Fruit fly (Drosophila melanogaster) whole organism, embryonic: ENCODE measurements around the gene CG18765.

ENCODE experiments used
- ATbp ChIP-seq: fragments of 200-800 bp; sonication (Bioruptor generic); optimal IDR thresholded peaks from 2 replicates; lab custom pipeline; 2017; ENCODE audit warnings: missing biosample characterization, mild to moderate bottlenecking, missing genetic modification characterization, missing genetic modification reagents
- Aef1 ChIP-seq: fragments of 200-800 bp; sonication (Bioruptor generic); IDR thresholded peaks from 3 replicates; pipeline ENCODE4 v1.3.6; 2022; ENCODE audit warnings: missing biosample characterization, missing genetic modification characterization
- Atf6 ChIP-seq: fragments of 200-800 bp; sonication (Bioruptor generic); IDR thresholded peaks from 2 replicates; pipeline ENCODE4 v1.3.6; 2022; ENCODE audit warnings: missing biosample characterization, missing genetic modification characterization
- Bgb ChIP-seq: fragments of 200-800 bp; sonication (Bioruptor generic); IDR thresholded peaks from 2 replicates; pipeline ENCODE4 v1.3.6; 2022; ENCODE audit warnings: missing biosample characterization, missing genetic modification characterization; ENCODE audit not compliant: partially characterized antibody
- CG10147 ChIP-seq: fragments of 200-800 bp; sonication (Bioruptor generic); optimal IDR thresholded peaks from 2 replicates; lab custom pipeline; 2019; ENCODE audit warnings: missing biosample characterization, mild to moderate bottlenecking, missing genetic modification characterization, moderate library complexity
- CG10321 ChIP-seq: fragments of 200-800 bp; sonication (Bioruptor generic); IDR thresholded peaks from 2 replicates; pipeline ENCODE4 v1.3.6; 2022; ENCODE audit warnings: missing biosample characterization, missing genetic modification characterization
- CG10462 ChIP-seq: fragments of 200-800 bp; sonication (Bioruptor generic); optimal IDR thresholded peaks from 2 replicates; lab custom pipeline; 2016; ENCODE audit warnings: missing biosample characterization, missing genetic modification characterization
- CG12236 ChIP-seq: fragments of 200-800 bp; sonication (Bioruptor generic); optimal IDR thresholded peaks from 2 replicates; lab custom pipeline; 2016; ENCODE audit warnings: missing biosample characterization, missing genetic modification characterization
- CG12744 ChIP-seq: fragments of 200-800 bp; sonication (Bioruptor generic); optimal IDR thresholded peaks from 2 replicates; lab custom pipeline; 2016; ENCODE audit warnings: missing biosample characterization, missing genetic modification characterization
- CG14441 ChIP-seq: fragments of 200-800 bp; sonication (Bioruptor generic); IDR thresholded peaks from 2 replicates; pipeline ENCODE4 v1.3.6; 2022; ENCODE audit warnings: missing biosample characterization, missing genetic modification characterization
- CG15269 ChIP-seq: fragments of 200-800 bp; sonication (Bioruptor generic); optimal IDR thresholded peaks from 2 replicates; lab custom pipeline; 2018; ENCODE audit warnings: missing biosample characterization, mild to moderate bottlenecking, missing genetic modification characterization, moderate library complexity
- CG17186 ChIP-seq: fragments of 200-800 bp; sonication (Bioruptor generic); optimal IDR thresholded peaks from 3 replicates; lab custom pipeline; 2017; ENCODE audit warnings: missing biosample characterization, missing genetic modification reagents, missing genetic modification characterization
- CG17385 ChIP-seq: fragments of 200-800 bp; sonication (Bioruptor generic); optimal IDR thresholded peaks from 3 replicates; lab custom pipeline; 2018; ENCODE audit warnings: missing biosample characterization, mild to moderate bottlenecking, missing genetic modification characterization
- CG18599 ChIP-seq: fragments of 200-800 bp; sonication (Bioruptor generic); optimal IDR thresholded peaks from 3 replicates; lab custom pipeline; 2017; ENCODE audit warnings: missing biosample characterization, missing genetic modification characterization, mild to moderate bottlenecking, moderate library complexity, missing genetic modification reagents
- CG2889 ChIP-seq: fragments of 200-800 bp; sonication (Bioruptor generic); IDR thresholded peaks from 3 replicates; pipeline ENCODE4 v1.3.6; 2022; ENCODE audit warnings: missing biosample characterization, missing genetic modification characterization
- CG30020 ChIP-seq: fragments of 200-800 bp; optimal IDR thresholded peaks from 2 replicates; lab custom pipeline; 2019; ENCODE audit warnings: missing biosample characterization, mild to moderate bottlenecking, missing genetic modification characterization, moderate library complexity
- CG3163 ChIP-seq: fragments of 200-800 bp; sonication (Bioruptor generic); optimal IDR thresholded peaks from 3 replicates; lab custom pipeline; 2016; ENCODE audit warnings: missing biosample characterization, missing genetic modification characterization
- CG3281 ChIP-seq: fragments of 200-800 bp; sonication (Bioruptor generic); optimal IDR thresholded peaks from 3 replicates; lab custom pipeline; 2017; ENCODE audit warnings: missing biosample characterization, mild to moderate bottlenecking, missing genetic modification characterization
- CG3847 ChIP-seq: fragments of 200-800 bp; sonication (Bioruptor generic); IDR thresholded peaks from 2 replicates; pipeline ENCODE4 v1.3.6; 2022; ENCODE audit warnings: missing biosample characterization, missing genetic modification characterization
- CG42726 ChIP-seq: fragments of 200-800 bp; sonication (Bioruptor generic); IDR thresholded peaks from 2 replicates; pipeline ENCODE4 v1.3.6; 2022; ENCODE audit warnings: missing biosample characterization, missing genetic modification characterization; ENCODE audit not compliant: partially characterized antibody
- CG4820 ChIP-seq: fragments of 200-800 bp; sonication (Bioruptor generic); optimal IDR thresholded peaks from 3 replicates; lab custom pipeline; 2016; ENCODE audit warnings: missing biosample characterization, missing genetic modification characterization
- CG5245 ChIP-seq: fragments of 200-800 bp; sonication (Bioruptor generic); optimal IDR thresholded peaks from 3 replicates; lab custom pipeline; 2016; ENCODE audit warnings: missing biosample characterization, missing genetic modification characterization
- CG6813 ChIP-seq: fragments of 200-800 bp; sonication (Bioruptor generic); optimal IDR thresholded peaks from 2 replicates; lab custom pipeline; 2017; ENCODE audit warnings: missing biosample characterization, missing genetic modification characterization, mild to moderate bottlenecking, moderate library complexity, missing genetic modification reagents
- CG7745 ChIP-seq: fragments of 200-800 bp; sonication (Bioruptor generic); optimal IDR thresholded peaks from 2 replicates; lab custom pipeline; 2018; ENCODE audit warnings: missing biosample characterization, mild to moderate bottlenecking, missing genetic modification characterization, moderate library complexity
- CG7928 ChIP-seq: fragments of 200-800 bp; sonication (Bioruptor generic); optimal IDR thresholded peaks from 2 replicates; lab custom pipeline; 2017; ENCODE audit warnings: missing biosample characterization, mild to moderate bottlenecking, missing genetic modification characterization
- CG9797 ChIP-seq: fragments of 200-800 bp; sonication (Bioruptor generic); optimal IDR thresholded peaks from 3 replicates; lab custom pipeline; 2018; ENCODE audit warnings: missing biosample characterization, mild to moderate bottlenecking, missing genetic modification characterization
- CG9932 ChIP-seq: fragments of 200-800 bp; sonication (Bioruptor generic); IDR thresholded peaks from 2 replicates; pipeline ENCODE4 v1.3.6; 2022; ENCODE audit warnings: missing biosample characterization, missing genetic modification characterization
- CHES-1-like ChIP-seq: fragments of 200-800 bp; sonication (Bioruptor generic); optimal IDR thresholded peaks from 2 replicates; lab custom pipeline; 2016; ENCODE audit warnings: missing biosample characterization, missing genetic modification characterization
- D ChIP-seq, 2 experiments: fragments of 200-800 bp in 1 of 2; fragments of >200 bp in 1 of 2; sonication (Bioruptor generic) in 1 of 2; optimal IDR thresholded peaks; 2 replicates in 1 of 2; 3 replicates in 1 of 2; lab custom pipeline; 2017; ENCODE audit warnings: mild to moderate bottlenecking in 1 of 2, missing biosample characterization in 1 of 2, missing genetic modification characterization in 1 of 2, missing genetic modification reagents in 1 of 2
- H15 ChIP-seq: fragments of 200-800 bp; sonication (Bioruptor generic); IDR thresholded peaks from 3 replicates; pipeline ENCODE4 v1.3.6; 2022; ENCODE audit warnings: missing biosample characterization, missing genetic modification characterization
- Hmx ChIP-seq: fragments of 200-800 bp; sonication (Bioruptor generic); optimal IDR thresholded peaks from 2 replicates; lab custom pipeline; 2016; ENCODE audit warnings: missing biosample characterization, missing genetic modification characterization
- Hsf ChIP-seq: fragments of 200-800 bp; sonication (Bioruptor generic); optimal IDR thresholded peaks from 3 replicates; lab custom pipeline; 2016; ENCODE audit warnings: missing biosample characterization, missing genetic modification characterization
- MTF-1 ChIP-seq: fragments of 200-800 bp; sonication (Bioruptor generic); optimal IDR thresholded peaks from 2 replicates; lab custom pipeline; 2018; ENCODE audit warnings: missing biosample characterization, mild to moderate bottlenecking, missing genetic modification characterization, borderline replicate concordance
- Sry-β ChIP-seq: fragments of 200-800 bp; sonication (Bioruptor generic); optimal IDR thresholded peaks from 2 replicates; lab custom pipeline; 2018; ENCODE audit warnings: missing biosample characterization, mild to moderate bottlenecking, missing genetic modification characterization, moderate library complexity
- br ChIP-seq: fragments of >200 bp; optimal IDR thresholded peaks from 2 replicates; lab custom pipeline; 2017
- cas ChIP-seq: fragments of 200-800 bp; sonication (Bioruptor generic); IDR thresholded peaks from 2 replicates; pipeline ENCODE4 v1.3.6; 2022; ENCODE audit warnings: missing biosample characterization, missing genetic modification characterization
- chm ChIP-seq: fragments of 200-800 bp; sonication (Bioruptor generic); IDR thresholded peaks from 2 replicates; pipeline ENCODE4 v1.3.6; 2022; ENCODE audit warnings: missing biosample characterization, missing genetic modification characterization
- emc ChIP-seq: fragments of 200-800 bp; sonication (Bioruptor generic); optimal IDR thresholded peaks from 2 replicates; lab custom pipeline; 2016; ENCODE audit warnings: missing biosample characterization, missing genetic modification characterization
- ems ChIP-seq: fragments of 200-800 bp; sonication (Bioruptor generic); optimal IDR thresholded peaks from 3 replicates; lab custom pipeline; 2016; ENCODE audit warnings: missing biosample characterization, missing genetic modification characterization
- gce ChIP-seq: fragments of 200-800 bp; sonication (Bioruptor generic); IDR thresholded peaks from 3 replicates; pipeline ENCODE4 v1.3.6; 2022; ENCODE audit warnings: missing biosample characterization, missing genetic modification characterization
- gsb-n ChIP-seq: fragments of 200-800 bp; sonication (Bioruptor generic); optimal IDR thresholded peaks from 3 replicates; lab custom pipeline; 2018; ENCODE audit warnings: missing biosample characterization, mild to moderate bottlenecking, missing genetic modification characterization
- kay ChIP-seq: fragments of 200-800 bp; sonication (Bioruptor generic); optimal IDR thresholded peaks from 2 replicates; lab custom pipeline; 2016; ENCODE audit warnings: missing biosample characterization, missing genetic modification characterization
- lbe ChIP-seq: fragments of 200-800 bp; sonication (Bioruptor generic); optimal IDR thresholded peaks from 2 replicates; lab custom pipeline; 2016; ENCODE audit warnings: missing biosample characterization, mild to moderate bottlenecking, missing genetic modification characterization
- lilli ChIP-seq: fragments of 200-800 bp; sonication (Bioruptor generic); optimal IDR thresholded peaks from 3 replicates; lab custom pipeline; 2016; ENCODE audit warnings: missing biosample characterization, missing genetic modification characterization
- nerfin-2 ChIP-seq: fragments of 200-800 bp; sonication (Bioruptor generic); IDR thresholded peaks from 2 replicates; pipeline ENCODE4 v1.3.6; 2022; ENCODE audit warnings: missing biosample characterization, missing genetic modification characterization; ENCODE audit not compliant: partially characterized antibody
- p53 ChIP-seq: fragments of 200-800 bp; sonication (Bioruptor generic); optimal IDR thresholded peaks from 2 replicates; lab custom pipeline; 2016; ENCODE audit warnings: missing biosample characterization, missing genetic modification characterization
- pfk ChIP-seq: fragments of 200-800 bp; sonication (Bioruptor generic); optimal IDR thresholded peaks from 2 replicates; lab custom pipeline; 2018; ENCODE audit warnings: missing biosample characterization, mild to moderate bottlenecking, missing genetic modification characterization, moderate library complexity
- schlank ChIP-seq: fragments of 200-800 bp; sonication (Bioruptor generic); optimal IDR thresholded peaks from 2 replicates; lab custom pipeline; 2018; ENCODE audit warnings: missing biosample characterization, mild to moderate bottlenecking, missing genetic modification characterization
- seq ChIP-seq: fragments of 200-800 bp; sonication (Bioruptor generic); IDR thresholded peaks from 2 replicates; pipeline ENCODE4 v1.3.6; 2022; ENCODE audit warnings: missing biosample characterization, missing genetic modification characterization
- tio ChIP-seq: fragments of 200-800 bp; sonication (Bioruptor generic); optimal IDR thresholded peaks from 2 replicates; lab custom pipeline; 2017; ENCODE audit warnings: missing biosample characterization, missing genetic modification characterization, inconsistent platforms
- wdn ChIP-seq: fragments of 200-800 bp; sonication (Bioruptor generic); IDR thresholded peaks from 2 replicates; pipeline ENCODE4 v1.3.6; 2022; ENCODE audit warnings: missing biosample characterization, missing genetic modification characterization

Gene CG18765

DNA sequence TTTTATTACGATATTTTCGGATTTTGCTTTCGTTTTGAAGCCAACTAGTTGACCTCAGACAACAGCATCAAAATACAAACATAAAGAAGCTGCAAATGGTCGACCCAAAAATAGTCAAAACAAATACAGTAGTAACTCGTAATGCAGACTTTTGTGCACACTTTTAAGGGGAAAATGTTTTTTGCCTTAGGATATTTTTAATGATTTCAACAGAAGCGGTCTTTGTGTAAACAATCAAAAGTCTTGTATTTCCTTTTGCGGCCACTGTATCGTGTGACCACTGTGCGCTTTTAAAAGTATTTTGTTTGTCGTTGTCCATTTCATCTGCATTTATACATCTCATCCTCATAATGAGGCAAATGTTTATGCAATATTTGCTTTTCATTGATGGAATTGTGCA, 42.1 kb downstream of the CG18765 start (continued):
- TF ChIP-seq CG3847 (GFP tag; lab: Robert Waterston, UW) = peak; percentile 98
- peak; percentile 89 for TF ChIP-seq CG10462 (GFP tag; lab: Kevin White, UChicago)
- TF ChIP-seq H15 (GFP tag; lab: Robert Waterston, UW) = peak; percentile 96
- peak; percentile 84 for TF ChIP-seq kay
- peak; percentile 95 for TF ChIP-seq CG2889 (GFP tag; lab: Robert Waterston, UW)
- peak; percentile 73 for TF ChIP-seq gsb-n (tag; lab: Kevin White, UChicago)
- no peak for TF ChIP-seq nerfin-2
- TF ChIP-seq CG9932 = peak; percentile 99
- TF ChIP-seq Hsf (GFP tag; lab: Kevin White, UChicago) = peak; percentile 97
- TF ChIP-seq emc (GFP tag; lab: Kevin White, UChicago) = peak; percentile 94
- TF ChIP-seq MTF-1 = peak; percentile 89
- TF ChIP-seq CG15269 (tag; lab: Kevin White, UChicago) = peak; percentile 98
- TF ChIP-seq CG12744 = peak; percentile 96
- TF ChIP-seq CG30020 (tag; lab: Kevin White, UChicago) = peak; percentile 64
- peak; percentile 94 for TF ChIP-seq cas (GFP tag; lab: Robert Waterston, UW)
- peak; percentile 97 for TF ChIP-seq Atf6
- no peak for TF ChIP-seq Bgb (GFP tag; lab: Robert Waterston, UW)
- TF ChIP-seq Sry-β = no peak
- TF ChIP-seq pfk (GFP tag; lab: Kevin White, UChicago) = peak; percentile 34
- peak; percentile 82 for TF ChIP-seq CG10321 (GFP tag; lab: Robert Waterston, UW)
- peak; percentile 86 for TF ChIP-seq ATbp (GFP tag; lab: Kevin White, UChicago)
- TF ChIP-seq CG3163 (GFP tag; lab: Kevin White, UChicago) = peak; percentile 88
- TF ChIP-seq CG10147 = peak; percentile 95
- peak; percentile 88 for TF ChIP-seq CG12236 (GFP tag; lab: Kevin White, UChicago)
- peak; percentile 96 for TF ChIP-seq CG5245
- peak; percentile 91; the same call in 2 of the 3 replicates for TF ChIP-seq gce
- TF ChIP-seq CG3281 = peak; percentile 96
- TF ChIP-seq CG7928 (GFP tag; lab: Kevin White, UChicago) = peak; percentile 81
- peak; percentile 90 for TF ChIP-seq Hmx
- TF ChIP-seq CHES-1-like (GFP tag; lab: Kevin White, UChicago) = peak; percentile 98
- TF ChIP-seq chm (GFP tag; lab: Robert Waterston, UW) = peak; percentile 95
- peak; percentile 95 for TF ChIP-seq seq (GFP tag; lab: Robert Waterston, UW)
- peak; percentile 89 for TF ChIP-seq p53 (GFP tag; lab: Kevin White, UChicago)
- no peak for TF ChIP-seq D (optimal IDR thresholded peaks at IDR 0.05; lab: Kevin White, UChicago)
- peak; percentile 82 for TF ChIP-seq D (GFP tag; optimal IDR thresholded peaks at IDR 0.05; lab: Kevin White, UChicago)
- TF ChIP-seq ems (GFP tag; lab: Kevin White, UChicago) = peak; percentile 96
- TF ChIP-seq Aef1 (GFP tag; lab: Robert Waterston, UW) = peak; percentile 98
- TF ChIP-seq CG7745 (tag; lab: Kevin White, UChicago) = no peak
- TF ChIP-seq CG17385 (GFP tag; lab: Kevin White, UChicago) = peak; percentile 93
- TF ChIP-seq lilli = peak; percentile 99
- peak; percentile 98 for TF ChIP-seq wdn (GFP tag; lab: Robert Waterston, UW)
- no peak for TF ChIP-seq br (lab: Kevin White, UChicago)
- TF ChIP-seq schlank = peak; percentile 98
- peak; percentile 95 for TF ChIP-seq CG18599 (GFP tag; lab: Kevin White, UChicago)
- peak; percentile 34 for TF ChIP-seq CG17186 (GFP tag; lab: Kevin White, UChicago)
- TF ChIP-seq tio (GFP tag; lab: Kevin White, UChicago) = peak; percentile 94
- no peak for TF ChIP-seq CG42726 (GFP tag; lab: Robert Waterston, UW)
- peak; percentile 93 for TF ChIP-seq CG4820 (GFP tag; lab: Kevin White, UChicago)
- TF ChIP-seq CG9797 (GFP tag; lab: Kevin White, UChicago) = no peak
- peak; percentile 69 for TF ChIP-seq lbe (GFP tag; lab: Kevin White, UChicago)
- peak; percentile 93 for TF ChIP-seq CG6813 (GFP tag; lab: Kevin White, UChicago)
- peak; percentile 98 for TF ChIP-seq CG14441 (GFP tag; lab: Robert Waterston, UW)
